Worm (Caenorhabditis elegans): ENCODE measurements around the gene M02B7.7.

Gene M02B7.7

ce11 chrIV:3839420-3839819 is 32.4 kb upstream of the M02B7.7 start, which contains the start of gene F28F9.2:
F28F9.2 (plus strand) TSS chrIV:3839720.
- TF ChIP-seq lin-39 (tag; optimal IDR thresholded peaks at IDR 0.05) (no peak), mdt-29 (GFP tag; IDR thresholded peaks at IDR 0.05) (no peak), zfp-3 (GFP tag; conservative IDR thresholded peaks at IDR 0.05) (no peak), mep-1 (tag; optimal IDR thresholded peaks at IDR 0.05) (no peak), hlh-11 (tag; optimal IDR thresholded peaks at IDR 0.05) (no peak), hlh-30 (tag; optimal IDR thresholded peaks at IDR 0.05; ENCODE audit: insufficient read depth) (no peak)

- TF ChIP-seq ceh-44 (GFP tag; IDR thresholded peaks at IDR 0.05): no peak
- no peak for TF ChIP-seq dve-1 (tag; optimal IDR thresholded peaks at IDR 0.05; ENCODE audit: insufficient read depth)
- no peak for TF ChIP-seq hlh-30 (tag; optimal IDR thresholded peaks at IDR 0.05; ENCODE audit: insufficient read depth)
- no peak for TF ChIP-seq attf-4 (tag; optimal IDR thresholded peaks at IDR 0.05)
- TF ChIP-seq nhr-25 (tag; optimal IDR thresholded peaks at IDR 0.05; ENCODE audit: borderline replicate concordance, insufficient read depth): no peak
- TF ChIP-seq ceh-28 (tag; optimal IDR thresholded peaks at IDR 0.05): no peak
- TF ChIP-seq unc-39 (tag; optimal IDR thresholded peaks at IDR 0.05): no peak
These were observed 31.7 kb upstream of the M02B7.7 start for ce11 chrIV:3838687-3839086.

- TF ChIP-seq ctbp-1 (GFP tag; IDR thresholded peaks at IDR 0.05): no peak
These were observed 28.1 kb upstream of the M02B7.7 start, which contains the start of gene cal-3 for ce11 chrIV:3835065-3835464. cal-3 (minus strand) TSS chrIV:3835165.

ce11 chrIV:3833778-3834177 is 26.8 kb upstream of the M02B7.7 start:
- TF ChIP-seq zfp-3 (GFP tag; conservative IDR thresholded peaks at IDR 0.05) (no peak), aha-1 (tag) (peak; percentile 83)

- no peak for TF ChIP-seq spr-3 (GFP tag; optimal IDR thresholded peaks at IDR 0.05)
- no peak for TF ChIP-seq skn-1 (tag; optimal IDR thresholded peaks at IDR 0.05)
- TF ChIP-seq madf-5 (GFP tag; IDR thresholded peaks at IDR 0.05): no peak
- TF ChIP-seq zfp-2 (tag; optimal IDR thresholded peaks at IDR 0.05): no peak
- no peak for TF ChIP-seq lin-1 (GFP tag; IDR thresholded peaks at IDR 0.05)
- no peak for TF ChIP-seq dpl-1 (GFP tag; optimal IDR thresholded peaks at IDR 0.05)
- TF ChIP-seq mdt-29 (GFP tag; IDR thresholded peaks at IDR 0.05): no peak
- no peak for TF ChIP-seq pha-4 (GFP tag; IDR thresholded peaks at IDR 0.05)
- no peak for TF ChIP-seq pha-4 (tag; optimal IDR thresholded peaks at IDR 0.05)
- TF ChIP-seq nhr-11 (tag; optimal IDR thresholded peaks at IDR 0.05): no peak
- no peak for TF ChIP-seq snpc-1.2 (GFP tag; IDR thresholded peaks at IDR 0.05)
- TF ChIP-seq arid-1 (GFP tag; conservative IDR thresholded peaks at IDR 0.05): no peak
- TF ChIP-seq nhr-41 (GFP tag; IDR thresholded peaks at IDR 0.05): no peak
- no peak for TF ChIP-seq mdl-1 (tag; optimal IDR thresholded peaks at IDR 0.05)
These were observed 25.0 kb upstream of the M02B7.7 start for ce11 chrIV:3832040-3832439.

- no peak for TF ChIP-seq D1046.2 (GFP tag; IDR thresholded peaks at IDR 0.05)
- peak in 1 of 2 experiments; percentile 15 for TF ChIP-seq mdl-1 (tag; optimal IDR thresholded peaks at IDR 0.05)
- TF ChIP-seq fos-1 (tag; optimal IDR thresholded peaks at IDR 0.05): no peak
- no peak for TF ChIP-seq unc-62 (GFP tag; optimal IDR thresholded peaks at IDR 0.05 in 1 of 2)
- no peak for TF ChIP-seq unc-62 (tag; optimal IDR thresholded peaks at IDR 0.05)
- TF ChIP-seq dve-1 (tag; optimal IDR thresholded peaks at IDR 0.05; ENCODE audit: insufficient read depth): no peak
- no peak for TF ChIP-seq ztf-7 (tag; optimal IDR thresholded peaks at IDR 0.05)
These were observed 20.7 kb upstream of the M02B7.7 start for ce11 chrIV:3827724-3828123.

Measured in whole organism, L4 larva.